Worm (Caenorhabditis elegans) whole organism, L1 larva: ENCODE data around the gene F28A12.10.

Source experiments
- C04F5.9 ChIP-seq: sonication (generic microtip); optimal IDR thresholded peaks from 2 replicates; lab custom pipeline; 2016; ENCODE audit warnings: missing genetic modification characterization, missing compliant biosample characterization
- C34B4.2 ChIP-seq: sonication (generic microtip); optimal IDR thresholded peaks from 2 replicates; lab custom pipeline; 2017; ENCODE audit warnings: mild to moderate bottlenecking, missing genetic modification characterization, missing compliant biosample characterization
- F16B12.6 ChIP-seq: fragments of 150-350 bp; optimal IDR thresholded peaks from 2 replicates; lab custom pipeline; 2014; ENCODE audit warnings: missing biosample characterization, missing genetic modification characterization
- Y116A8C.19 ChIP-seq: sonication (generic microtip); optimal IDR thresholded peaks from 2 replicates; lab custom pipeline; 2016; ENCODE audit warnings: missing compliant biosample characterization, missing genetic modification characterization, borderline replicate concordance
- aha-1 ChIP-seq: fragments of 150-350 bp; optimal IDR thresholded peaks from 2 replicates; lab custom pipeline; 2014; ENCODE audit warnings: missing biosample characterization, missing genetic modification characterization
- blmp-1 ChIP-seq: fragments of 150-350 bp; optimal IDR thresholded peaks from 2 replicates; lab custom pipeline; 2014; ENCODE audit warnings: missing biosample characterization, missing genetic modification characterization
- ceh-82 ChIP-seq, 3 experiments: fragments of 150-350 bp in 1 of 3; sonication (generic microtip) in 2 of 3; optimal IDR thresholded peaks; 2 replicates each; lab custom pipeline; 2014 to 2017; ENCODE audit warnings: missing biosample characterization in 3 of 3, missing genetic modification characterization in 3 of 3
- ceh-90 ChIP-seq: sonication (generic microtip); optimal IDR thresholded peaks from 2 replicates; lab custom pipeline; 2016; ENCODE audit warnings: missing genetic modification characterization, missing compliant biosample characterization
- dsc-1 ChIP-seq: sonication (generic microtip); optimal IDR thresholded peaks from 2 replicates; lab custom pipeline; 2016; ENCODE audit warnings: mild to moderate bottlenecking, missing genetic modification characterization, missing compliant biosample characterization
- efl-1 ChIP-seq, 4 experiments: fragments of 150-350 bp; optimal IDR thresholded peaks in 3 of 4; peaks in 1 of 4; 1 replicate in 1 of 4; 2 replicates in 3 of 4; lab custom pipeline; 2014; ENCODE audit warnings: missing biosample characterization in 2 of 4, missing genetic modification characterization in 2 of 4, missing genetic modification reagents in 2 of 4
- egl-27 ChIP-seq, 2 experiments: fragments of 150-350 bp in 1 of 2; sonication (generic microtip); optimal IDR thresholded peaks; 3 replicates each; lab custom pipeline; 2017 to 2018; ENCODE audit warnings: missing biosample characterization in 2 of 2, missing genetic modification characterization in 2 of 2, missing genetic modification reagents in 2 of 2
- elt-2 ChIP-seq: sonication (generic microtip); optimal IDR thresholded peaks from 2 replicates; lab custom pipeline; 2016; ENCODE audit warnings: missing genetic modification characterization, mild to moderate bottlenecking, inconsistent platforms, missing compliant biosample characterization, missing genetic modification reagents
- elt-3 ChIP-seq, 6 experiments: fragments of 150-350 bp in 1 of 6; sonication (generic microtip); optimal IDR thresholded peaks; 2 replicates each; lab custom pipeline; 2017 to 2018; ENCODE audit warnings: missing biosample characterization in 6 of 6, missing genetic modification characterization in 6 of 6, inconsistent platforms in 1 of 6
- ets-5 ChIP-seq: fragments of 200-800 bp; sonication (Bioruptor generic); IDR thresholded peaks from 2 replicates; pipeline ENCODE4 v1.3.6; 2022; ENCODE audit warnings: missing genetic modification characterization, missing compliant biosample characterization
- fkh-10 ChIP-seq: sonication (generic microtip); optimal IDR thresholded peaks from 2 replicates; lab custom pipeline; 2017; ENCODE audit warnings: missing biosample characterization, missing genetic modification reagents, missing genetic modification characterization
- fkh-8 ChIP-seq: sonication (generic microtip); optimal IDR thresholded peaks from 2 replicates; lab custom pipeline; 2016; ENCODE audit warnings: mild to moderate bottlenecking, missing genetic modification characterization, missing compliant biosample characterization
- grh-1 ChIP-seq: fragments of 200-800 bp; sonication (Bioruptor generic); IDR thresholded peaks from 2 replicates; pipeline ENCODE4 v1.3.6; 2022; ENCODE audit warnings: missing genetic modification reagents, missing genetic modification characterization, missing compliant biosample characterization
- irx-1 ChIP-seq: sonication (generic microtip); optimal IDR thresholded peaks from 2 replicates; lab custom pipeline; 2016; ENCODE audit warnings: missing genetic modification characterization, missing compliant biosample characterization
- jun-1 ChIP-seq: fragments of 150-350 bp; optimal IDR thresholded peaks from 2 replicates; lab custom pipeline; 2014; ENCODE audit warnings: missing biosample characterization, missing genetic modification reagents, missing genetic modification characterization
- lin-14 ChIP-seq: fragments of 200-800 bp; sonication (Bioruptor generic); optimal IDR thresholded peaks from 2 replicates; lab custom pipeline; 2018; ENCODE audit warnings: mild to moderate bottlenecking, missing genetic modification characterization, moderate library complexity, missing compliant biosample characterization
- lin-15B ChIP-seq: fragments of 150-350 bp; sonication (generic microtip); optimal IDR thresholded peaks from 3 replicates; lab custom pipeline; 2014; ENCODE audit warnings: missing biosample characterization, missing genetic modification characterization
- lin-39 ChIP-seq: fragments of 150-350 bp; optimal IDR thresholded peaks from 2 replicates; lab custom pipeline; 2014; ENCODE audit warnings: missing biosample characterization, missing genetic modification reagents, missing genetic modification characterization
- lir-3 ChIP-seq: sonication (generic microtip); optimal IDR thresholded peaks from 2 replicates; lab custom pipeline; 2016; ENCODE audit warnings: mild to moderate bottlenecking, missing genetic modification characterization, moderate library complexity, missing compliant biosample characterization; ENCODE audit not compliant: poor library complexity
- lsy-2 ChIP-seq, 2 experiments: fragments of 150-350 bp; optimal IDR thresholded peaks; 2 replicates each; lab custom pipeline; 2014; ENCODE audit warnings: missing biosample characterization in 2 of 2, missing genetic modification characterization in 2 of 2
- mdl-1 ChIP-seq, 2 experiments: fragments of 150-350 bp; optimal IDR thresholded peaks; 2 replicates each; lab custom pipeline; 2014 to 2017; ENCODE audit warnings: missing biosample characterization in 2 of 2, missing genetic modification characterization in 2 of 2, inconsistent platforms in 1 of 2
- nhr-19 ChIP-seq: fragments of 200-800 bp; sonication (Bioruptor generic); conservative IDR thresholded peaks from 2 replicates; pipeline ENCODE4 v1.3.6; 2022; ENCODE audit warnings: missing genetic modification characterization, missing compliant biosample characterization
- nhr-20 ChIP-seq: sonication (generic microtip); optimal IDR thresholded peaks from 2 replicates; lab custom pipeline; 2016; ENCODE audit warnings: mild to moderate bottlenecking, missing genetic modification characterization, missing compliant biosample characterization
- nhr-237 ChIP-seq: fragments of 150-350 bp; optimal IDR thresholded peaks from 2 replicates; lab custom pipeline; 2014; ENCODE audit warnings: missing biosample characterization, missing genetic modification characterization
- nhr-28 ChIP-seq: fragments of 150-350 bp; optimal IDR thresholded peaks from 2 replicates; lab custom pipeline; 2014; ENCODE audit warnings: missing biosample characterization, missing genetic modification characterization
- nhr-71 ChIP-seq: sonication (generic microtip); optimal IDR thresholded peaks from 2 replicates; lab custom pipeline; 2016; ENCODE audit warnings: mild to moderate bottlenecking, missing genetic modification characterization, moderate library complexity, missing compliant biosample characterization
- nhr-84 ChIP-seq: sonication (generic microtip); optimal IDR thresholded peaks from 2 replicates; lab custom pipeline; 2017; ENCODE audit warnings: missing biosample characterization, missing genetic modification characterization
- nhr-85 ChIP-seq: sonication (generic microtip); peaks from one replicate; lab custom pipeline; 2016; ENCODE audit warnings: missing genetic modification characterization, inconsistent platforms, missing compliant biosample characterization
- nhr-90 ChIP-seq: sonication (generic microtip); optimal IDR thresholded peaks from 2 replicates; lab custom pipeline; 2016; ENCODE audit warnings: mild to moderate bottlenecking, missing genetic modification characterization, missing compliant biosample characterization; ENCODE audit not compliant: poor library complexity
- skn-1 ChIP-seq: fragments of 150-350 bp; optimal IDR thresholded peaks from 2 replicates; lab custom pipeline; 2014; ENCODE audit warnings: missing biosample characterization, missing genetic modification characterization
- snpc-4 ChIP-seq: fragments of 150-350 bp; optimal IDR thresholded peaks from 2 replicates; lab custom pipeline; 2014; ENCODE audit warnings: missing biosample characterization, missing genetic modification characterization
- snu-23 ChIP-seq: sonication (generic microtip); optimal IDR thresholded peaks from 2 replicates; lab custom pipeline; 2016; ENCODE audit warnings: missing genetic modification characterization, missing compliant biosample characterization
- sox-4 ChIP-seq: sonication (generic microtip); optimal IDR thresholded peaks from 2 replicates; lab custom pipeline; 2016; ENCODE audit warnings: missing genetic modification characterization, missing compliant biosample characterization
- swsn-7 ChIP-seq: sonication (generic microtip); optimal IDR thresholded peaks from 2 replicates; lab custom pipeline; 2016; ENCODE audit warnings: missing genetic modification characterization, missing compliant biosample characterization
- unc-130 ChIP-seq: fragments of 150-350 bp; optimal IDR thresholded peaks from 2 replicates; lab custom pipeline; 2017; ENCODE audit warnings: missing biosample characterization, missing genetic modification characterization, inconsistent platforms
- unc-98 ChIP-seq: fragments of 200-800 bp; sonication (Bioruptor generic); IDR thresholded peaks from 2 replicates; pipeline ENCODE4 v1.3.6; 2022; ENCODE audit warnings: missing genetic modification characterization, missing compliant biosample characterization
- zag-1 ChIP-seq: fragments of 150-350 bp; optimal IDR thresholded peaks from 2 replicates; lab custom pipeline; 2014; ENCODE audit warnings: missing biosample characterization, missing genetic modification characterization

F28A12.10 gene

ce11 chrV:8594105-8594964, 43.2 kb downstream of the F28A12.10 start, which contains the start of gene tag-196 (continued):
- TF ChIP-seq nhr-20, result peak; percentile 12
- peak in 1 of 2 experiments; percentile 18 for TF ChIP-seq mdl-1 (tag; optimal IDR thresholded peaks at IDR 0.05; lab: Kevin White, UChicago)
- no peak for TF ChIP-seq grh-1 (GFP tag; lab: Robert Waterston, UW)
- no peak for TF ChIP-seq nhr-90 (tag; lab: Kevin White, UChicago)
- peak; percentile 38 to 41 for TF ChIP-seq lsy-2 (tag; optimal IDR thresholded peaks at IDR 0.05; lab: Kevin White, UChicago)
- no peak for TF ChIP-seq Y116A8C.19 (tag; lab: Kevin White, UChicago)
- no peak for TF ChIP-seq fkh-8 (tag; lab: Kevin White, UChicago)
- no peak for TF ChIP-seq ets-5
- no peak for TF ChIP-seq elt-3 (tag; optimal IDR thresholded peaks at IDR 0.05; lab: Kevin White, UChicago)
- no peak for TF ChIP-seq C04F5.9 (tag; lab: Kevin White, UChicago)
- TF ChIP-seq elt-2 (tag; lab: Kevin White, UChicago), result no peak
- TF ChIP-seq lin-39 (tag; lab: Kevin White, UChicago), result no peak
- no peak for TF ChIP-seq lir-3 (tag; lab: Kevin White, UChicago)
- TF ChIP-seq ceh-82 (tag; optimal IDR thresholded peaks at IDR 0.05; lab: Kevin White, UChicago), result no peak
- no peak for TF ChIP-seq swsn-7
- TF ChIP-seq snu-23 (GFP tag; lab: Kevin White, UChicago), result peak; percentile 8
- TF ChIP-seq nhr-28 (tag; lab: Kevin White, UChicago), result no peak
- TF ChIP-seq skn-1 (tag; lab: Kevin White, UChicago), result no peak
- TF ChIP-seq nhr-85 (tag; lab: Kevin White, UChicago), result no peak
- TF ChIP-seq nhr-71, result peak; percentile 68
- TF ChIP-seq nhr-237 (tag; lab: Kevin White, UChicago), result no peak
- no peak for TF ChIP-seq aha-1
- TF ChIP-seq efl-1 (optimal IDR thresholded peaks at IDR 0.05; lab: Kevin White, UChicago), result no peak
- peak; percentile 6 to 82 for TF ChIP-seq efl-1 (GFP tag; optimal IDR thresholded peaks at IDR 0.05 in 1 of 2; lab: Kevin White, UChicago)
- peak; percentile 76 for TF ChIP-seq lin-14 (GFP tag; lab: Kevin White, UChicago)

ce11 chrV:8592691-8593307, 44.8 kb downstream of the F28A12.10 start:
- no peak for TF ChIP-seq C34B4.2 (tag; lab: Kevin White, UChicago)
- TF ChIP-seq blmp-1 (tag; lab: Kevin White, UChicago), result peak; percentile 23
- peak; percentile 25 for TF ChIP-seq nhr-85 (tag; lab: Kevin White, UChicago)
- peak; percentile 38 for TF ChIP-seq lin-14 (GFP tag; lab: Kevin White, UChicago)
- no peak for TF ChIP-seq nhr-84
- no peak for TF ChIP-seq zag-1 (tag; lab: Kevin White, UChicago)
- TF ChIP-seq sox-4 (tag; lab: Kevin White, UChicago), result no peak
- no peak for TF ChIP-seq nhr-237 (tag; lab: Kevin White, UChicago)
- no peak for TF ChIP-seq efl-1 (optimal IDR thresholded peaks at IDR 0.05; lab: Kevin White, UChicago)
- peak in 1 of 2 experiments; percentile 75 for TF ChIP-seq efl-1 (GFP tag; optimal IDR thresholded peaks at IDR 0.05 in 1 of 2; lab: Kevin White, UChicago)
- TF ChIP-seq snpc-4 (tag; lab: Kevin White, UChicago), result no peak
- no peak for TF ChIP-seq unc-98 (GFP tag; lab: Robert Waterston, UW)
- peak; percentile 5 for TF ChIP-seq fkh-10 (GFP tag; lab: Kevin White, UChicago)
- TF ChIP-seq egl-27 (tag; optimal IDR thresholded peaks at IDR 0.05; lab: Kevin White, UChicago), result no peak
- no peak for TF ChIP-seq lir-3 (tag; lab: Kevin White, UChicago)
- TF ChIP-seq elt-2 (tag; lab: Kevin White, UChicago), result no peak
- no peak for TF ChIP-seq nhr-28 (tag; lab: Kevin White, UChicago)
- no peak for TF ChIP-seq nhr-19
- no peak for TF ChIP-seq nhr-71

ce11 chrV:8588079-8588478, 49.5 kb downstream of the F28A12.10 start, which contains the start of gene C10B5.3:
Gene C10B5.3, minus strand, starts transcription at chrV:8588179.
- TF ChIP-seq irx-1 (tag; lab: Kevin White, UChicago), result no peak
- no peak for TF ChIP-seq jun-1 (tag; lab: Kevin White, UChicago)
- no peak for TF ChIP-seq dsc-1 (tag; lab: Kevin White, UChicago)
- TF ChIP-seq unc-130 (tag; lab: Kevin White, UChicago), result no peak
- no peak for TF ChIP-seq lir-3 (tag; lab: Kevin White, UChicago)
- no peak for TF ChIP-seq fkh-8 (tag; lab: Kevin White, UChicago)
- TF ChIP-seq ceh-90, result no peak
- no peak for TF ChIP-seq F16B12.6 (tag; lab: Kevin White, UChicago)
- no peak for TF ChIP-seq lin-15B
- TF ChIP-seq mdl-1 (tag; optimal IDR thresholded peaks at IDR 0.05; lab: Kevin White, UChicago), result no peak
- no peak for TF ChIP-seq nhr-19
